Worm (Caenorhabditis elegans) whole organism, early embryonic: Measurements from ENCODE around the gene C17C3.15.

Experiments used
- B0310.2 ChIP-seq: sonication (generic microtip); optimal IDR thresholded peaks from 2 replicates; lab custom pipeline; 2016; ENCODE audit warnings: mild to moderate bottlenecking, missing genetic modification characterization, missing compliant biosample characterization
- F13C5.2 ChIP-seq: sonication (generic microtip); optimal IDR thresholded peaks from 2 replicates; lab custom pipeline; 2017; ENCODE audit warnings: mild to moderate bottlenecking, missing genetic modification characterization, inconsistent platforms, missing compliant biosample characterization
- aly-1 ChIP-seq: sonication (generic microtip); optimal IDR thresholded peaks from 2 replicates; lab custom pipeline; 2016; ENCODE audit warnings: missing genetic modification characterization, missing compliant biosample characterization
- ama-1 ChIP-seq: fragments of 150-350 bp; optimal IDR thresholded peaks from 2 replicates; lab custom pipeline; 2014
- ceh-13 ChIP-seq: fragments of 200-800 bp; sonication (Bioruptor generic); optimal IDR thresholded peaks from 2 replicates; lab custom pipeline; 2018; ENCODE audit warnings: mild to moderate bottlenecking, missing genetic modification characterization, missing compliant biosample characterization
- ceh-36 ChIP-seq: sonication (generic microtip); optimal IDR thresholded peaks from 2 replicates; lab custom pipeline; 2016; ENCODE audit warnings: missing genetic modification characterization, inconsistent platforms, missing compliant biosample characterization
- ets-7 ChIP-seq: sonication (generic microtip); optimal IDR thresholded peaks from 2 replicates; lab custom pipeline; 2016; ENCODE audit warnings: missing genotype, missing genetic modification characterization, missing compliant biosample characterization
- flt-1 ChIP-seq: fragments of 200-800 bp; sonication (Bioruptor generic); IDR thresholded peaks from 2 replicates; pipeline ENCODE4 v1.3.6; 2022; ENCODE audit warnings: missing genetic modification characterization, missing compliant biosample characterization
- hmbx-1 ChIP-seq: sonication (generic microtip); optimal IDR thresholded peaks from 2 replicates; lab custom pipeline; 2016; ENCODE audit warnings: mild to moderate bottlenecking, missing genetic modification characterization, missing compliant biosample characterization
- hmg-4 ChIP-seq: fragments of 200-800 bp; sonication (Bioruptor generic); optimal IDR thresholded peaks from 2 replicates; lab custom pipeline; 2018; ENCODE audit warnings: mild to moderate bottlenecking, missing genetic modification characterization, missing compliant biosample characterization
- hnd-1 ChIP-seq: sonication (generic microtip); optimal IDR thresholded peaks from 2 replicates; lab custom pipeline; 2016; ENCODE audit warnings: missing genetic modification characterization, missing compliant biosample characterization
- pes-1 ChIP-seq: fragments of 200-800 bp; sonication (Bioruptor generic); IDR thresholded peaks from 2 replicates; pipeline ENCODE4 v1.3.6; 2022; ENCODE audit warnings: missing genetic modification reagents, missing genetic modification characterization, missing compliant biosample characterization
- scrt-1 ChIP-seq: fragments of 200-800 bp; sonication (Bioruptor generic); IDR thresholded peaks from 2 replicates; pipeline ENCODE4 v1.3.6; 2022; ENCODE audit warnings: missing genetic modification characterization, missing compliant biosample characterization
- sea-1 ChIP-seq: fragments of 200-800 bp; sonication (Bioruptor generic); conservative IDR thresholded peaks from 2 replicates; pipeline ENCODE4 v1.3.6; 2022; ENCODE audit warnings: missing genetic modification characterization, missing compliant biosample characterization
- tbx-11 ChIP-seq: fragments of 200-800 bp; sonication (Bioruptor generic); IDR thresholded peaks from 2 replicates; pipeline ENCODE4 v1.3.6; 2022; ENCODE audit warnings: missing genetic modification characterization, missing compliant biosample characterization
- tbx-37 ChIP-seq: fragments of 200-800 bp; sonication (Bioruptor generic); conservative IDR thresholded peaks from 2 replicates; pipeline ENCODE4 v1.3.6; 2022; ENCODE audit warnings: missing genetic modification reagents, missing genetic modification characterization, missing compliant biosample characterization
- tra-4 ChIP-seq: sonication (generic microtip); optimal IDR thresholded peaks from 2 replicates; lab custom pipeline; 2017; ENCODE audit warnings: missing genetic modification characterization, missing compliant biosample characterization

Gene C17C3.15

ce11 chrII:5578035-5578434 lies 7.6 kb downstream of the C17C3.15 start, which contains the start of gene T25E4.1:
TSS of gene T25E4.1 (plus strand) at chrII:5578335.
- no peak for TF ChIP-seq pes-1 (GFP tag; lab: Robert Waterston, UW)
- no peak for TF ChIP-seq ama-1
- TF ChIP-seq tra-4 (tag; lab: Kevin White, UChicago): no peak
- no peak for TF ChIP-seq hmbx-1 (tag; lab: Kevin White, UChicago)
- TF ChIP-seq ceh-36 (tag; lab: Kevin White, UChicago): no peak
- TF ChIP-seq flt-1: no peak
- TF ChIP-seq hnd-1 (tag; lab: Kevin White, UChicago): no peak
- TF ChIP-seq sea-1 (GFP tag; lab: Robert Waterston, UW): no peak

DNA sequence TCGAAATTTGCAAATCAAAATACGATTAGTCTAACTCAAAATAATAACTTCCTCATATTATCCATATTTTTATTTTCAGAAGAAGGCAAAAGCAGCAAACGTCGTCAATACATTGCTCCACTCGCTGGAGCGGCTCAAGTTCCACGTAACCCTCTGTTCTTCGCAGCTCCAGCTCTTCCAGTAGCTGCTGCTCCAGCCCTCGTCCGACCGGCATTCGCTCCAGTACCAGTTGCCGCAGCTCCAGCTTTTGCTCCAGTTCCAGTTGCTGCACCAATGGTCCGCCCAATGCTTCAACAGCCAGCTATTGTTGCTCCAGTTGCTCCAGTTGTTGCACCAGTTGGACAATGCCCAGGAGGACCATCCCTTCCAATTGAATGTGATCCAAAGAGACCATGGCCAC lies 8.3 kb downstream of the C17C3.15 start:
- TF ChIP-seq tbx-11 (GFP tag; lab: Robert Waterston, UW) (no peak), hnd-1 (tag; lab: Kevin White, UChicago) (no peak), ama-1 (no peak), tbx-37 (GFP tag; lab: Robert Waterston, UW) (no peak), flt-1 (no peak), ceh-13 (GFP tag; lab: Kevin White, UChicago) (no peak), hmbx-1 (tag; lab: Kevin White, UChicago) (no peak), ets-7 (tag; lab: Kevin White, UChicago) (no peak), B0310.2 (tag; lab: Kevin White, UChicago) (no peak), hmg-4 (GFP tag; lab: Kevin White, UChicago) (no peak), sea-1 (GFP tag; lab: Robert Waterston, UW) (no peak), F13C5.2 (tag; lab: Kevin White, UChicago) (no peak), pes-1 (GFP tag; lab: Robert Waterston, UW) (no peak), aly-1 (tag; lab: Kevin White, UChicago) (no peak), tra-4 (tag; lab: Kevin White, UChicago) (no peak), ceh-36 (tag; lab: Kevin White, UChicago) (no peak), scrt-1 (GFP tag; lab: Robert Waterston, UW) (no peak)

DNA sequence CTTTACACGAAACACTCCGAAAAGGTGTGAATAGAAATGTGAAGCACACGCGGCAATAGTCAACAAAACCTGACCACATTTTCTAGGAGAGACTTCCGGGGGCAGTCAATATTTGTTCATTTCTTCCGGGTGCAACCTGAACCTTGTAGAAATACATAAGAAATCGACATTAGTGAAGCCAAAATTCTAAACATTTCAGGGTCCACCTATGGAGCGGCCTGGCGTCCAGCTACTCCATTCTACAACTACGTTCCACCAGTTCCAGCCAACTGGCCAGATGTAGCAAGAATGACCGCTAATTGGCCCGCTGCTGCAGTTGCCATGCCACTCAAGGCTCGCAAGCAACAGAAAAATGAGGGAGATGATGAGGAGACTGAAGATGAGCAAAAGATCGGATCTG lies 8.8 kb downstream of the C17C3.15 start:
- TF ChIP-seq F13C5.2 (tag; lab: Kevin White, UChicago) (no peak), tra-4 (tag; lab: Kevin White, UChicago) (no peak), ceh-36 (tag; lab: Kevin White, UChicago) (no peak), tbx-11 (GFP tag; lab: Robert Waterston, UW) (no peak), ets-7 (tag; lab: Kevin White, UChicago) (no peak), sea-1 (GFP tag; lab: Robert Waterston, UW) (no peak), ama-1 (no peak), ceh-13 (GFP tag; lab: Kevin White, UChicago) (no peak), aly-1 (tag; lab: Kevin White, UChicago) (no peak), tbx-37 (GFP tag; lab: Robert Waterston, UW) (no peak), hmg-4 (GFP tag; lab: Kevin White, UChicago) (no peak), pes-1 (GFP tag; lab: Robert Waterston, UW) (no peak)

DNA sequence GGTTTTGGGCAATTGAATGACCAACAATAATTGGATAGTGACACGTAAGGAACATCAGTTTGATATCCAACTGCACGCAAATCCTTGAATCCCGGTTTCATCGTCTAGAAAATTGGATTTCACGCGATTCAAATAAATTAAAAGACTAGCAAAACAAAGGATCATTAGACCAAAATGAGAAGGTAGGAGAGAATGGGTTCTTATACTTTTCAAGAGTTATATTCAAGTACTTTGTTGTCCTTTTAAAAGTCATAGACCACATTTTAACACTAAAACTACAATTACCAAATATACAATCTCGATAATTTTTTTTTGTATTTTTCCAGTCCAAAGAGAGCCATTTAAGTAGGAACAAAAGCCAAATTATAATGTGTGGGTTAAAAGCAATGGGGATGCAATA lies 11.9 kb downstream of the C17C3.15 start, which contains the start of gene T25E4.2:
Gene T25E4.2, minus strand, starts transcription at position 101 of the 400 bp plus-strand sequence.
- TF ChIP-seq flt-1: no peak
- TF ChIP-seq B0310.2 (tag; lab: Kevin White, UChicago): no peak
- TF ChIP-seq tbx-37 (GFP tag; lab: Robert Waterston, UW): no peak
- no peak for TF ChIP-seq aly-1 (tag; lab: Kevin White, UChicago)
- no peak for TF ChIP-seq hnd-1 (tag; lab: Kevin White, UChicago)
- no peak for TF ChIP-seq tra-4 (tag; lab: Kevin White, UChicago)
- no peak for TF ChIP-seq hmbx-1 (tag; lab: Kevin White, UChicago)
- no peak for TF ChIP-seq tbx-11 (GFP tag; lab: Robert Waterston, UW)
- TF ChIP-seq hmg-4 (GFP tag; lab: Kevin White, UChicago): no peak

DNA sequence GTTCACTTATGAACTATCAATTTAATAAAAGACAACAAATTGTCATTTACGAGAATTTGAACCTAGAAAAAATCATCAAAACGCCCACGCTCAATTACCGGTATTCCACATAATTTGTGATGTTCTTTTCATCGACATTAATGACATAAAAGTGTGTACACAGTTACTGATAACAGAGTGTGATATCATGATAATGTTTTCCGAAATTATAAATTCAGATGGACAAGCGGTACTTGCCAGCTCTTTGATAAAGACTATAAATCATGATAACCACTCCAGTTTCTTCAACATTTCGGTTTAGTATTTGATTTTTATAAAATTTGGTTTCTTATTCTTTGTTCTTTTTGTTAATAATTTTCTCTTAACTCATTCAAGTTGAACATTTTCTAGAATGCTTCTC lies 15.3 kb downstream of the C17C3.15 start, which contains the start of gene lys-8:
Gene lys-8, plus strand, starts transcription at position 391 of the 400 bp plus-strand sequence.
- TF ChIP-seq tbx-11 (GFP tag; lab: Robert Waterston, UW) (no peak), hmbx-1 (tag; lab: Kevin White, UChicago) (no peak), tra-4 (tag; lab: Kevin White, UChicago) (no peak), pes-1 (GFP tag; lab: Robert Waterston, UW) (no peak), sea-1 (GFP tag; lab: Robert Waterston, UW) (no peak), tbx-37 (GFP tag; lab: Robert Waterston, UW) (no peak), ama-1 (no peak), flt-1 (no peak), ceh-13 (GFP tag; lab: Kevin White, UChicago) (no peak), hmg-4 (GFP tag; lab: Kevin White, UChicago) (no peak), scrt-1 (GFP tag; lab: Robert Waterston, UW) (no peak), aly-1 (tag; lab: Kevin White, UChicago) (no peak)

- TF ChIP-seq flt-1 (no peak), B0310.2 (tag; lab: Kevin White, UChicago) (no peak), tbx-37 (GFP tag; lab: Robert Waterston, UW) (no peak), sea-1 (GFP tag; lab: Robert Waterston, UW) (no peak), scrt-1 (GFP tag; lab: Robert Waterston, UW) (no peak), aly-1 (tag; lab: Kevin White, UChicago) (no peak), hnd-1 (tag; lab: Kevin White, UChicago) (no peak), hmbx-1 (tag; lab: Kevin White, UChicago) (no peak), hmg-4 (GFP tag; lab: Kevin White, UChicago) (no peak), tra-4 (tag; lab: Kevin White, UChicago) (no peak), ceh-13 (GFP tag; lab: Kevin White, UChicago) (no peak), pes-1 (GFP tag; lab: Robert Waterston, UW) (no peak), ceh-36 (tag; lab: Kevin White, UChicago) (no peak), ama-1 (no peak), ets-7 (tag; lab: Kevin White, UChicago) (no peak), F13C5.2 (tag; lab: Kevin White, UChicago) (no peak)
Observed at ce11 chrII:5587794-5588193, 17.3 kb downstream of the C17C3.15 start.

ce11 chrII:5589690-5590089 lies 19.2 kb downstream of the C17C3.15 start, which contains the start of gene C17G10.13:
TSS of gene C17G10.13 (minus strand) at chrII:5589790.
- TF ChIP-seq tra-4 (tag; lab: Kevin White, UChicago) (no peak), scrt-1 (GFP tag; lab: Robert Waterston, UW) (no peak)
